Worm (Caenorhabditis elegans) whole organism, young adult: ENCODE measurements around the gene gst-8.

Source experiments
- F23B12.7 ChIP-seq: sonication (generic microtip); optimal IDR thresholded peaks from 2 replicates; lab custom pipeline; 2017; ENCODE audit warnings: missing genetic modification characterization, mild to moderate bottlenecking, missing compliant biosample characterization, antibody characterized with exemption, moderate library complexity; ENCODE audit not compliant: insufficient read depth
- F49E8.2 ChIP-seq: sonication (generic microtip); optimal IDR thresholded peaks from 3 replicates; lab custom pipeline; 2017; ENCODE audit warnings: missing genetic modification characterization, mild to moderate bottlenecking, missing compliant biosample characterization, antibody characterized with exemption, moderate library complexity; ENCODE audit not compliant: insufficient read depth
- ama-1 ChIP-seq, 3 experiments: fragments of 150-350 bp in 1 of 3; sonication (generic microtip) in 2 of 3; optimal IDR thresholded peaks; 2 replicates each; lab custom pipeline; 2014 to 2018; ENCODE audit warnings: missing biosample characterization in 2 of 3, missing genetic modification characterization in 2 of 3, missing genetic modification reagents in 2 of 3
- atf-7 ChIP-seq: sonication (generic microtip); optimal IDR thresholded peaks from 2 replicates; lab custom pipeline; 2017; ENCODE audit warnings: mild to moderate bottlenecking, missing genetic modification characterization, missing compliant biosample characterization
- cebp-1 ChIP-seq, 2 experiments: fragments of 200-800 bp in 1 of 2; sonication (Bioruptor generic) in 1 of 2; sonication (generic microtip) in 1 of 2; IDR thresholded peaks in 1 of 2; optimal IDR thresholded peaks in 1 of 2; 2 replicates each; pipeline versions ENCODE4 v1.3.6 to Lab custom; 2017 to 2022; ENCODE audit warnings: missing compliant biosample characterization in 2 of 2, missing genetic modification characterization in 2 of 2, mild to moderate bottlenecking in 1 of 2, missing genetic modification reagents in 1 of 2, moderate library complexity in 1 of 2
- ceh-40 ChIP-seq: fragments of 200-800 bp; sonication (Bioruptor generic); IDR thresholded peaks from 2 replicates; pipeline ENCODE4 v1.3.6; 2022; ENCODE audit warnings: missing genetic modification characterization, missing compliant biosample characterization
- dpl-1 ChIP-seq: fragments of 150-350 bp; optimal IDR thresholded peaks from 2 replicates; lab custom pipeline; 2014; ENCODE audit warnings: missing biosample characterization, missing genetic modification reagents, missing genetic modification characterization
- madf-8 ChIP-seq: fragments of 200-800 bp; sonication (Bioruptor generic); conservative IDR thresholded peaks from 2 replicates; pipeline ENCODE4 v1.3.6; 2022; ENCODE audit warnings: missing genetic modification reagents, missing genetic modification characterization, missing compliant biosample characterization
- nhr-80 ChIP-seq: sonication (generic microtip); optimal IDR thresholded peaks from 2 replicates; lab custom pipeline; 2016; ENCODE audit warnings: missing genetic modification characterization, missing compliant biosample characterization
- rpc-1 ChIP-seq, 2 experiments: fragments of 150-350 bp in 1 of 2; sonication (generic microtip) in 1 of 2; optimal IDR thresholded peaks; 2 replicates each; lab custom pipeline; 2014 to 2018; ENCODE audit warnings: missing biosample characterization in 1 of 2, missing genetic modification characterization in 1 of 2, missing genetic modification reagents in 1 of 2, missing genotype in 1 of 2
- sdz-38 ChIP-seq: sonication (generic microtip); optimal IDR thresholded peaks from 2 replicates; lab custom pipeline; 2016; ENCODE audit warnings: missing genotype, missing genetic modification characterization, missing compliant biosample characterization
- zfh-2 ChIP-seq: fragments of 200-800 bp; sonication (Bioruptor generic); conservative IDR thresholded peaks from 2 replicates; pipeline ENCODE4 v1.3.6; 2022; ENCODE audit warnings: missing genetic modification reagents, missing genetic modification characterization, missing compliant biosample characterization

DNA sequence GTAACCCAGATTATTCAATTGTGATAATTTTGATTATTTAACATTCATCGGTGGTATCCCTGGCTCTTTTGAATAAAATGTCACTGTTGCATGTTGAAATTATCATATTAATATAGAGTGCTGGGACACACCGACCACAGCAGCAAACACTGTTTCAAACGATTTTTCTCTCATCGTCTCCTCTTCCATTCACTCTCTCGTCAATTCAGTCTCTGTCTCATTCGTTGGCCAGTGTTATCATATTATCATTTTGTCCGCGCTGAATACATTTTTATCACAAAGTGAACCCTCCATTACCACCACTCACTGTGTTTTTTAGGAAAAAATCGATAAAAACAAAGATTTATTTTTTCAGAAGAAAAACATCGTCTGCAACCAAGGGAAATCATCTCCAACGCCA, 26.4 kb upstream of the gst-8 start:
- no peak for TF ChIP-seq ama-1 (optimal IDR thresholded peaks at IDR 0.05; lab: Kevin White, UChicago)
- no peak for TF ChIP-seq ama-1 (GFP tag; optimal IDR thresholded peaks at IDR 0.05; lab: Kevin White, UChicago)
- no peak for TF ChIP-seq rpc-1 (optimal IDR thresholded peaks at IDR 0.05; lab: Kevin White, UChicago)
- no peak for TF ChIP-seq rpc-1 (tag; optimal IDR thresholded peaks at IDR 0.05; lab: Kevin White, UChicago)
- TF ChIP-seq madf-8, result no peak
- TF ChIP-seq dpl-1 (GFP tag; lab: Kevin White, UChicago), result no peak
- no peak for TF ChIP-seq F49E8.2 (tag; lab: Kevin White, UChicago)
- no peak for TF ChIP-seq F23B12.7 (tag; lab: Kevin White, UChicago)
- no peak for TF ChIP-seq ceh-40 (GFP tag; lab: Robert Waterston, UW)
- TF ChIP-seq atf-7 (tag; lab: Kevin White, UChicago), result no peak
- peak; percentile 89 for TF ChIP-seq nhr-80 (tag; lab: Kevin White, UChicago)
- no peak for TF ChIP-seq cebp-1 (GFP tag; IDR thresholded peaks at IDR 0.05; lab: Robert Waterston, UW)
- TF ChIP-seq cebp-1 (tag; optimal IDR thresholded peaks at IDR 0.05; lab: Kevin White, UChicago), result peak; percentile 14
- no peak for TF ChIP-seq zfh-2
- no peak for TF ChIP-seq sdz-38 (tag; lab: Kevin White, UChicago)
